Worm (Caenorhabditis elegans) whole organism, L2 larva: ENCODE results near the gene daf-31.

Experiments
- F13H6.1 ChIP-seq: sonication (generic microtip); optimal IDR thresholded peaks from 2 replicates; lab custom pipeline; 2016; ENCODE audit warnings: missing genetic modification characterization, missing compliant biosample characterization
- R02D3.7 ChIP-seq: fragments of 150-350 bp; optimal IDR thresholded peaks from 2 replicates; lab custom pipeline; 2014; ENCODE audit warnings: missing biosample characterization, missing genetic modification characterization
- Y55F3AM.14 ChIP-seq: fragments of 200-800 bp; sonication (Bioruptor generic); optimal IDR thresholded peaks from 2 replicates; lab custom pipeline; 2018; ENCODE audit warnings: mild to moderate bottlenecking, missing genetic modification characterization, missing compliant biosample characterization
- ZK546.5 ChIP-seq: sonication (generic microtip); optimal IDR thresholded peaks from 2 replicates; lab custom pipeline; 2017; ENCODE audit warnings: missing biosample characterization, missing genetic modification characterization
- aly-2 ChIP-seq: fragments of 150-350 bp; optimal IDR thresholded peaks from 2 replicates; lab custom pipeline; 2014; ENCODE audit warnings: missing biosample characterization, missing genetic modification characterization
- ama-1 ChIP-seq: fragments of 150-350 bp; optimal IDR thresholded peaks from 2 replicates; lab custom pipeline; 2018; ENCODE audit warnings: inconsistent platforms
- blmp-1 ChIP-seq: sonication (generic microtip); optimal IDR thresholded peaks from 2 replicates; lab custom pipeline; 2017; ENCODE audit warnings: missing genetic modification characterization, mild to moderate bottlenecking, missing compliant biosample characterization, antibody characterized with exemption, moderate library complexity; ENCODE audit not compliant: insufficient read depth
- ceh-16 ChIP-seq: fragments of 150-350 bp; optimal IDR thresholded peaks from 2 replicates; lab custom pipeline; 2014; ENCODE audit warnings: missing biosample characterization, missing genetic modification characterization
- ceh-82 ChIP-seq: fragments of 150-350 bp; optimal IDR thresholded peaks from 2 replicates; lab custom pipeline; 2014; ENCODE audit warnings: missing biosample characterization, missing genetic modification characterization
- crh-2 ChIP-seq: sonication (generic microtip); optimal IDR thresholded peaks from 2 replicates; lab custom pipeline; 2017; ENCODE audit warnings: missing biosample characterization, missing genetic modification characterization
- dmd-4 ChIP-seq: sonication (generic microtip); optimal IDR thresholded peaks from 2 replicates; lab custom pipeline; 2017; ENCODE audit warnings: missing biosample characterization, missing genetic modification characterization
- egl-27 ChIP-seq: sonication (generic microtip); optimal IDR thresholded peaks from 3 replicates; lab custom pipeline; 2017; ENCODE audit warnings: missing biosample characterization, missing genetic modification reagents, missing genetic modification characterization
- elt-1 ChIP-seq: fragments of 150-350 bp; optimal IDR thresholded peaks from 2 replicates; lab custom pipeline; 2014; ENCODE audit warnings: missing biosample characterization, missing genetic modification characterization
- elt-3 ChIP-seq: sonication (generic microtip); optimal IDR thresholded peaks from 2 replicates; lab custom pipeline; 2017; ENCODE audit warnings: missing biosample characterization, missing genetic modification characterization
- fos-1 ChIP-seq: fragments of 150-350 bp; optimal IDR thresholded peaks from 2 replicates; lab custom pipeline; 2014; ENCODE audit warnings: missing biosample characterization, missing genetic modification characterization
- lin-11 ChIP-seq: fragments of 150-350 bp; sonication (generic microtip); optimal IDR thresholded peaks from 2 replicates; lab custom pipeline; 2014; ENCODE audit warnings: missing biosample characterization, missing genetic modification characterization, inconsistent platforms, mixed read lengths
- lin-13 ChIP-seq: fragments of 150-350 bp; optimal IDR thresholded peaks from 2 replicates; lab custom pipeline; 2014; ENCODE audit warnings: missing biosample characterization, missing genetic modification reagents, missing genetic modification characterization
- lin-39 ChIP-seq: fragments of 150-350 bp; optimal IDR thresholded peaks from 2 replicates; lab custom pipeline; 2014; ENCODE audit warnings: missing biosample characterization, missing genetic modification reagents, missing genetic modification characterization
- lsy-2 ChIP-seq, 2 experiments: fragments of 150-350 bp in 1 of 2; sonication (generic microtip) in 1 of 2; optimal IDR thresholded peaks; 2 replicates each; lab custom pipeline; 2014 to 2017; ENCODE audit warnings: missing biosample characterization in 2 of 2, missing genetic modification characterization in 2 of 2
- mab-5 ChIP-seq: fragments of 150-350 bp; optimal IDR thresholded peaks from 2 replicates; lab custom pipeline; 2014; ENCODE audit warnings: missing biosample characterization, missing genetic modification characterization
- mdl-1 ChIP-seq, 2 experiments: fragments of 150-350 bp in 1 of 2; sonication (generic microtip) in 1 of 2; optimal IDR thresholded peaks; 2 replicates each; lab custom pipeline; 2017; ENCODE audit warnings: missing biosample characterization in 2 of 2, missing genetic modification characterization in 2 of 2
- nhr-10 ChIP-seq: sonication (generic microtip); optimal IDR thresholded peaks from 2 replicates; lab custom pipeline; 2017; ENCODE audit warnings: missing biosample characterization, missing genetic modification characterization
- nhr-11 ChIP-seq: fragments of 150-350 bp; optimal IDR thresholded peaks from 2 replicates; lab custom pipeline; 2014; ENCODE audit warnings: missing biosample characterization, missing genetic modification characterization
- nhr-129 ChIP-seq: fragments of 150-350 bp; optimal IDR thresholded peaks from 2 replicates; lab custom pipeline; 2014; ENCODE audit warnings: missing biosample characterization, missing genetic modification characterization
- nhr-21 ChIP-seq: fragments of 150-350 bp; optimal IDR thresholded peaks from 2 replicates; lab custom pipeline; 2014; ENCODE audit warnings: missing biosample characterization, missing genetic modification characterization
- nhr-23 ChIP-seq: fragments of 150-350 bp; optimal IDR thresholded peaks from 2 replicates; lab custom pipeline; 2014; ENCODE audit warnings: missing biosample characterization, missing genetic modification reagents, missing genetic modification characterization
- nhr-237 ChIP-seq: fragments of 150-350 bp; optimal IDR thresholded peaks from 2 replicates; lab custom pipeline; 2014; ENCODE audit warnings: missing biosample characterization, missing genetic modification characterization
- nhr-6 ChIP-seq: fragments of 150-350 bp; optimal IDR thresholded peaks from 2 replicates; lab custom pipeline; 2014; ENCODE audit warnings: missing biosample characterization, missing genetic modification characterization
- nhr-77 ChIP-seq: fragments of 150-350 bp; optimal IDR thresholded peaks from 2 replicates; lab custom pipeline; 2014; ENCODE audit warnings: missing biosample characterization, missing genetic modification characterization
- peb-1 ChIP-seq: fragments of 150-350 bp; optimal IDR thresholded peaks from 2 replicates; lab custom pipeline; 2014; ENCODE audit warnings: missing biosample characterization, missing genetic modification characterization
- sem-4 ChIP-seq: fragments of 150-350 bp; optimal IDR thresholded peaks from 2 replicates; lab custom pipeline; 2014; ENCODE audit warnings: missing biosample characterization, missing genetic modification reagents, missing genetic modification characterization
- skn-1 ChIP-seq: sonication (generic microtip); optimal IDR thresholded peaks from 2 replicates; lab custom pipeline; 2017; ENCODE audit warnings: missing biosample characterization, missing genetic modification characterization
- sma-3 ChIP-seq: sonication (generic microtip); optimal IDR thresholded peaks from 2 replicates; lab custom pipeline; 2016; ENCODE audit warnings: missing genetic modification reagents, missing genetic modification characterization, missing compliant biosample characterization
- snpc-4 ChIP-seq: fragments of 150-350 bp; optimal IDR thresholded peaks from 2 replicates; lab custom pipeline; 2014; ENCODE audit warnings: missing biosample characterization, missing genetic modification characterization
- unc-39 ChIP-seq: fragments of 150-350 bp; optimal IDR thresholded peaks from 2 replicates; lab custom pipeline; 2014; ENCODE audit warnings: missing biosample characterization, missing genetic modification characterization
- unc-55 ChIP-seq: fragments of 150-350 bp; sonication (generic microtip); optimal IDR thresholded peaks from 3 replicates; lab custom pipeline; 2014; ENCODE audit warnings: missing biosample characterization, missing genetic modification reagents, missing genetic modification characterization
- ztf-1 ChIP-seq: fragments of 200-800 bp; sonication (Bioruptor generic); conservative IDR thresholded peaks from 2 replicates; pipeline ENCODE4 v1.3.6; 2022; ENCODE audit warnings: missing genetic modification characterization, missing compliant biosample characterization
- ztf-4 ChIP-seq: fragments of 150-350 bp; optimal IDR thresholded peaks from 2 replicates; lab custom pipeline; 2014; ENCODE audit warnings: missing biosample characterization, missing genetic modification characterization

Gene daf-31

DNA sequence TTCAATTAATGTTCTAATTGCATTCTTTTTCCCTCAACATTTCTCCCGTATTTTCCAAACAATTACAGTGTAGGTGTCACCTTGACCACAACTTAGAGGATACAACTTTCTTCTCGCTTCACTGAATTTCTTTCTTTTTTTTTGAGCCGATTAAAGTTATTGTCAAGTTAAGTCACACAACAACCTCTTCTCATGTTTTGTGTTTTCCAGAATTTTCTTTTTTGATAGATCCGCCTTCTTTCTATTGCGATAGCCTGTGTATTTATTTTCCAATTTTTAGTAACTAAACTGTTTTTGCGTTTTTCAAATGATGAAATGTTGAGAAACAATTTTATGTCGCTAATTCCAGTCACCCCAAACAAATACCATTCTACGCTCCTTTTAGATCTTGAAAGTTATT is 35.6 kb downstream of the daf-31 start, which contains the start of gene F35H10.3:
F35H10.3 (plus strand) TSS at position 301 of the 400 bp plus-strand sequence.
- TF ChIP-seq ceh-82 (tag; lab: Kevin White, UChicago) (no peak), nhr-6 (tag; lab: Kevin White, UChicago) (no peak), unc-39 (tag; lab: Kevin White, UChicago) (no peak)

DNA sequence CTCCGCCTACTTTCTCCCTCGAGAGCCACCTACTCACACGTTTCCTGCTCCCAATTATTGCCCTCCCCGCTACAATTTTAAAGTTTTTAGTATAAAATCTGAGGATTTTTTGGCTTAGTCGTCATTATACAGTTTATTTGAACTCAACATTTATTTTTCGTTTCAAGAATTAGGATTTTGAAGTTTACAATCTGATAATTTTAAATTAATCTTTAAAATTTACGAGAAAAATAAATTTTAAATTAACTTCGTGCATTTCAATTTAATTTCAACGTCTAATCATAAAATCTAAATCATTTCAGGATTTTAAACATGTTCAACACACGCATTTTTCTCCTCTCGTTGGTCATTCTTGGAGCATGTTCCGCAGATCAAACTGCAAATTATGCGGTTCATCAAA is 38.8 kb downstream of the daf-31 start, which contains the start of gene F35H10.2:
F35H10.2 (plus strand) TSS at position 301 of the 400 bp plus-strand sequence.
- no peak for TF ChIP-seq nhr-10 (tag; lab: Kevin White, UChicago)
- TF ChIP-seq unc-39 (tag; lab: Kevin White, UChicago), result no peak
- no peak for TF ChIP-seq mab-5 (tag; lab: Kevin White, UChicago)
- no peak for TF ChIP-seq lin-13 (GFP tag; lab: Kevin White, UChicago)
- TF ChIP-seq nhr-23 (tag; lab: Kevin White, UChicago), result no peak
- TF ChIP-seq, all 48 proteins: peak for 0

DNA sequence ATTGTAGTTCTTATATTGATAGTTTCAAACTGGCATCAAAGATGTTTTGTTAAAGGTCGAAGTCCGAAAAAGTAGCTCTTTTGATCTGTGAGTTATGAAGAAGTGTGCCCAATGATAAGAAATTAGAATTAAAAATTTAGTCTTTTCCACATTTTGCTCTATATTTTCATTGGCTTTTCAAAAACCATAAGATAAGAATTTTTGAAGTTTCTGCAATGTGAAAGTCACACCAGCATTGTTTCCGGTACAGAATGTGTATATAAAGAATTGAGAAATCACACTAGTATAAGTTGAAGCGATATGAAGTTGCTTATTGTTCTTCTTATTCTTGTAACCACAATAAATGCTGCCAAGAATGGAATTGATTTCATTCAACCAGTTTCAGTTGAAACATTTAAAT is 42.5 kb downstream of the daf-31 start, which contains the start of gene lys-10:
lys-10 (plus strand) TSS at position 301 of the 400 bp plus-strand sequence.
- TF ChIP-seq nhr-21 (tag; lab: Kevin White, UChicago) (no peak), ceh-82 (tag; lab: Kevin White, UChicago) (no peak), R02D3.7 (tag; lab: Kevin White, UChicago) (no peak), ztf-1 (no peak), sem-4 (no peak), egl-27 (tag; lab: Kevin White, UChicago) (no peak)

DNA sequence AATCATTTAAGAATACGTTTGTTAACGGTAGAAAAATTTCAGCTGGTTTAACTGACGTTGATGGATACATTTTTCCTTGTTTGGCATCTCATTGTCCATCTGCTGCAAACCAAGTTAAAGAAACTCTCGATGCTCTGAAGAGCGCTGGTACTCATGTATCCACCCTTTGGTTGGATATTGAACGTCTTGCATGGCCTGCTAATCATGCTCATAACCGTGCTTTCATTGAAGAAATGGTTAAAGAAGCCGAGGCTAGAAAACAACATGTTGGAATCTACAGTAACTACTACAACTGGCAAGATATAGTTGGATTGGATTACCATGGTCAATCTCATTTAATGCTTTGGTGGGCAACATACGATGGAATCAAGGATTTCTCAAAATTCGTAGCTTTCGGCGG is 43.0 kb downstream of the daf-31 start:
- no peak for TF ChIP-seq R02D3.7 (tag; lab: Kevin White, UChicago)
- no peak for TF ChIP-seq aly-2
- TF ChIP-seq elt-3 (tag; lab: Kevin White, UChicago), result no peak
- TF ChIP-seq nhr-23 (tag; lab: Kevin White, UChicago), result no peak
- no peak for TF ChIP-seq nhr-77 (tag; lab: Kevin White, UChicago)
- no peak for TF ChIP-seq crh-2
- no peak for TF ChIP-seq fos-1
- no peak for TF ChIP-seq lin-39
- TF ChIP-seq ceh-16 (tag; lab: Kevin White, UChicago), result no peak
- no peak for TF ChIP-seq nhr-6 (tag; lab: Kevin White, UChicago)
- no peak for TF ChIP-seq ama-1
- TF ChIP-seq F13H6.1 (tag; lab: Kevin White, UChicago), result no peak
- TF ChIP-seq lin-13 (GFP tag; lab: Kevin White, UChicago), result no peak
- TF ChIP-seq unc-55 (GFP tag; lab: Kevin White, UChicago), result no peak
- TF ChIP-seq skn-1, result no peak
- no peak for TF ChIP-seq snpc-4 (tag; lab: Kevin White, UChicago)
- TF ChIP-seq, all 48 proteins: peak for 0

DNA sequence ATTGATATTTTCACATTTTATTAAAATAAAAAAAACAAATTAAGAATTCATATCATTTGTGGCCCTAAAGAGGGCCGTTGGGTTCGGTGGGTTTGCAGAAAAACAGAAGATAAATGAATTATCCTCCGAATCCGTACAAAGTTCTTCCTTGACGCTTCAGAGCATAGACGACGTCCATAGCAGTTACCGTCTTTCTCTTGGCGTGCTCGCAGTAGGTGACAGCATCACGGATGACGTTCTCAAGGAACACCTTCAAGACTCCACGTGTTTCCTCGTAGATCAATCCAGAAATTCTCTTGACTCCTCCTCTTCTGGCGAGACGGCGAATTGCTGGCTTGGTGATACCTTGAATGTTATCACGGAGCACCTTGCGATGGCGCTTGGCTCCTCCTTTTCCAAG is 43.5 kb downstream of the daf-31 start:
- TF ChIP-seq sma-3 (GFP tag; lab: Kevin White, UChicago) (no peak), sem-4 (no peak), elt-1 (tag; lab: Kevin White, UChicago) (no peak), ZK546.5 (no peak), fos-1 (no peak), nhr-11 (tag; lab: Kevin White, UChicago) (no peak), blmp-1 (tag; lab: Kevin White, UChicago) (no peak), lin-11 (tag; lab: Kevin White, UChicago) (no peak), nhr-129 (no peak), mdl-1 (tag; optimal IDR thresholded peaks at IDR 0.05; lab: Kevin White, UChicago) (no peak), peb-1 (tag; lab: Kevin White, UChicago) (no peak), lsy-2 (tag; optimal IDR thresholded peaks at IDR 0.05; lab: Kevin White, UChicago) (no peak), nhr-23 (tag; lab: Kevin White, UChicago) (no peak), unc-55 (GFP tag; lab: Kevin White, UChicago) (no peak), dmd-4 (tag; lab: Kevin White, UChicago) (no peak), ama-1 (no peak)

DNA sequence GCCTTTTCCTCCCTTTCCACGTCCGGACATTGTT is 43.7 kb downstream of the daf-31 start, which contains the start of gene his-31:
his-31 (minus strand) TSS at position 30 of the 34 bp plus-strand sequence.
- TF ChIP-seq dmd-4 (tag; lab: Kevin White, UChicago) (no peak), Y55F3AM.14 (no peak), R02D3.7 (tag; lab: Kevin White, UChicago) (no peak), nhr-237 (tag; lab: Kevin White, UChicago) (no peak), crh-2 (no peak), sma-3 (GFP tag; lab: Kevin White, UChicago) (no peak), skn-1 (no peak), nhr-129 (no peak), ZK546.5 (no peak), ztf-4 (tag; lab: Kevin White, UChicago) (no peak), nhr-10 (tag; lab: Kevin White, UChicago) (no peak), nhr-11 (tag; lab: Kevin White, UChicago) (no peak), ceh-16 (tag; lab: Kevin White, UChicago) (no peak)
